Worm (Caenorhabditis elegans) whole organism, young adult: ENCODE results near the gene catp-7.

Experiments used
- F39B2.1 ChIP-seq: fragments of 200-800 bp; sonication (Bioruptor generic); IDR thresholded peaks from 2 replicates; pipeline ENCODE4 v1.3.6; 2022; ENCODE audit warnings: missing genetic modification reagents, missing genetic modification characterization, missing compliant biosample characterization
- F49E8.2 ChIP-seq: sonication (generic microtip); optimal IDR thresholded peaks from 3 replicates; lab custom pipeline; 2017; ENCODE audit warnings: missing genetic modification characterization, mild to moderate bottlenecking, missing compliant biosample characterization, antibody characterized with exemption, moderate library complexity; ENCODE audit not compliant: insufficient read depth
- K12H6.12 ChIP-seq: fragments of 200-800 bp; sonication (Bioruptor generic); optimal IDR thresholded peaks from 2 replicates; lab custom pipeline; 2018; ENCODE audit warnings: mild to moderate bottlenecking, missing genetic modification characterization, missing compliant biosample characterization
- T07F8.4 ChIP-seq: sonication (generic microtip); optimal IDR thresholded peaks from 2 replicates; lab custom pipeline; 2016; ENCODE audit warnings: mild to moderate bottlenecking, missing genetic modification characterization, moderate library complexity, missing compliant biosample characterization
- Y53G8AR.9 ChIP-seq: fragments of 200-800 bp; sonication (Bioruptor generic); conservative IDR thresholded peaks from 2 replicates; pipeline ENCODE4 v1.3.6; 2022; ENCODE audit warnings: missing genetic modification reagents, missing genetic modification characterization, missing compliant biosample characterization
- ama-1 ChIP-seq, 3 experiments: fragments of 150-350 bp in 1 of 3; sonication (generic microtip) in 2 of 3; optimal IDR thresholded peaks; 2 replicates each; lab custom pipeline; 2014 to 2018; ENCODE audit warnings: missing biosample characterization in 2 of 3, missing genetic modification characterization in 2 of 3, missing genetic modification reagents in 2 of 3
- atf-7 ChIP-seq: sonication (generic microtip); optimal IDR thresholded peaks from 2 replicates; lab custom pipeline; 2017; ENCODE audit warnings: mild to moderate bottlenecking, missing genetic modification characterization, missing compliant biosample characterization
- attf-6 ChIP-seq: fragments of 200-800 bp; sonication (Bioruptor generic); IDR thresholded peaks from 2 replicates; pipeline ENCODE4 v1.3.6; 2022; ENCODE audit warnings: missing genetic modification reagents, missing genetic modification characterization, missing compliant biosample characterization
- cebp-1 ChIP-seq, 2 experiments: fragments of 200-800 bp in 1 of 2; sonication (Bioruptor generic) in 1 of 2; sonication (generic microtip) in 1 of 2; IDR thresholded peaks in 1 of 2; optimal IDR thresholded peaks in 1 of 2; 2 replicates each; pipeline versions ENCODE4 v1.3.6 to Lab custom; 2017 to 2022; ENCODE audit warnings: missing compliant biosample characterization in 2 of 2, missing genetic modification characterization in 2 of 2, mild to moderate bottlenecking in 1 of 2, missing genetic modification reagents in 1 of 2, moderate library complexity in 1 of 2
- ceh-27 ChIP-seq: fragments of 200-800 bp; sonication (Bioruptor generic); optimal IDR thresholded peaks from 2 replicates; lab custom pipeline; 2018; ENCODE audit warnings: mild to moderate bottlenecking, missing genetic modification characterization, moderate library complexity, missing compliant biosample characterization
- ceh-40 ChIP-seq: fragments of 200-800 bp; sonication (Bioruptor generic); IDR thresholded peaks from 2 replicates; pipeline ENCODE4 v1.3.6; 2022; ENCODE audit warnings: missing genetic modification characterization, missing compliant biosample characterization
- dox-1 ChIP-seq: fragments of 200-800 bp; sonication (Bioruptor generic); IDR thresholded peaks from 2 replicates; pipeline ENCODE4 v1.3.6; 2022; ENCODE audit warnings: missing genetic modification reagents, missing genetic modification characterization, missing compliant biosample characterization
- dpff-1 ChIP-seq: sonication (generic microtip); optimal IDR thresholded peaks from 2 replicates; lab custom pipeline; 2017; ENCODE audit warnings: mild to moderate bottlenecking, missing genetic modification characterization, missing compliant biosample characterization
- dpl-1 ChIP-seq: fragments of 150-350 bp; optimal IDR thresholded peaks from 2 replicates; lab custom pipeline; 2014; ENCODE audit warnings: missing biosample characterization, missing genetic modification reagents, missing genetic modification characterization
- egrh-3 ChIP-seq: fragments of 200-800 bp; sonication (Bioruptor generic); IDR thresholded peaks from 2 replicates; pipeline ENCODE4 v1.3.6; 2022; ENCODE audit warnings: missing genetic modification reagents, missing genetic modification characterization, missing compliant biosample characterization
- ekl-4 ChIP-seq: fragments of 200-800 bp; sonication (Bioruptor generic); IDR thresholded peaks from 2 replicates; pipeline ENCODE4 v1.3.6; 2022; ENCODE audit warnings: missing genetic modification reagents, missing genetic modification characterization, missing compliant biosample characterization
- lag-1 ChIP-seq: fragments of 200-800 bp; sonication (Bioruptor generic); IDR thresholded peaks from 2 replicates; pipeline ENCODE4 v1.3.6; 2022; ENCODE audit warnings: missing genetic modification reagents, missing genetic modification characterization, missing compliant biosample characterization
- let-526 ChIP-seq: fragments of 200-800 bp; sonication (Bioruptor generic); IDR thresholded peaks from 2 replicates; pipeline ENCODE4 v1.3.6; 2022; ENCODE audit warnings: missing genetic modification reagents, missing genetic modification characterization, missing compliant biosample characterization
- lir-1 ChIP-seq: fragments of 200-800 bp; sonication (Bioruptor generic); conservative IDR thresholded peaks from 2 replicates; pipeline ENCODE4 v1.3.6; 2022; ENCODE audit warnings: missing genetic modification reagents, missing genetic modification characterization, missing compliant biosample characterization
- lsy-27 ChIP-seq: sonication (generic microtip); optimal IDR thresholded peaks from 2 replicates; lab custom pipeline; 2017; ENCODE audit warnings: missing genetic modification characterization, mild to moderate bottlenecking, missing compliant biosample characterization, antibody characterized with exemption, missing genotype, borderline replicate concordance; ENCODE audit not compliant: insufficient read depth
- mel-28 ChIP-seq: sonication (generic microtip); optimal IDR thresholded peaks from 2 replicates; lab custom pipeline; 2016; ENCODE audit warnings: borderline replicate concordance, mild to moderate bottlenecking, missing genetic modification characterization, missing compliant biosample characterization
- mes-4 ChIP-seq: sonication (generic microtip); optimal IDR thresholded peaks from 2 replicates; lab custom pipeline; 2016; ENCODE audit warnings: missing genotype, missing genetic modification characterization, missing compliant biosample characterization
- mxl-1 ChIP-seq: sonication (generic microtip); optimal IDR thresholded peaks from 2 replicates; lab custom pipeline; 2016; ENCODE audit warnings: missing genetic modification characterization, missing compliant biosample characterization
- nfyb-1 ChIP-seq: fragments of 200-800 bp; sonication (Bioruptor generic); IDR thresholded peaks from 2 replicates; pipeline ENCODE4 v1.3.6; 2022; ENCODE audit warnings: missing genetic modification reagents, missing genetic modification characterization, missing compliant biosample characterization
- nhr-179 ChIP-seq: sonication (generic microtip); optimal IDR thresholded peaks from 2 replicates; lab custom pipeline; 2016; ENCODE audit warnings: mild to moderate bottlenecking, missing genetic modification characterization, missing compliant biosample characterization
- nhr-80 ChIP-seq: sonication (generic microtip); optimal IDR thresholded peaks from 2 replicates; lab custom pipeline; 2016; ENCODE audit warnings: missing genetic modification characterization, missing compliant biosample characterization
- pbrm-1 ChIP-seq: fragments of 200-800 bp; sonication (Bioruptor generic); IDR thresholded peaks from 2 replicates; pipeline ENCODE4 v1.3.6; 2022; ENCODE audit warnings: missing genetic modification reagents, missing genetic modification characterization, missing compliant biosample characterization
- pha-4 ChIP-seq: fragments of 150-350 bp; sonication (generic microtip); optimal IDR thresholded peaks from 2 replicates; lab custom pipeline; 2014; ENCODE audit warnings: missing biosample characterization, missing genetic modification reagents, missing genetic modification characterization
- rec-8 ChIP-seq, 2 experiments: sonication (generic microtip); optimal IDR thresholded peaks; 2 replicates each; lab custom pipeline; 2016; ENCODE audit warnings: mild to moderate bottlenecking in 2 of 2, missing genetic modification characterization in 2 of 2, missing genetic modification reagents in 2 of 2, missing genotype in 2 of 2, missing biosample characterization in 1 of 2, missing compliant biosample characterization in 1 of 2, moderate library complexity in 1 of 2
- zfh-2 ChIP-seq: fragments of 200-800 bp; sonication (Bioruptor generic); conservative IDR thresholded peaks from 2 replicates; pipeline ENCODE4 v1.3.6; 2022; ENCODE audit warnings: missing genetic modification reagents, missing genetic modification characterization, missing compliant biosample characterization
- ztf-26 ChIP-seq: sonication (generic microtip); optimal IDR thresholded peaks from 2 replicates; lab custom pipeline; 2017; ENCODE audit warnings: missing genetic modification characterization, missing compliant biosample characterization
- ztf-28 ChIP-seq: fragments of 200-800 bp; sonication (Bioruptor generic); IDR thresholded peaks from 2 replicates; pipeline ENCODE4 v1.3.6; 2022; ENCODE audit warnings: missing genetic modification reagents, missing genetic modification characterization, missing compliant biosample characterization
- ztf-6 ChIP-seq: fragments of 200-800 bp; sonication (Bioruptor generic); IDR thresholded peaks from 2 replicates; pipeline ENCODE4 v1.3.6; 2022; ENCODE audit warnings: missing genetic modification reagents, missing genetic modification characterization, missing compliant biosample characterization

Gene catp-7

DNA sequence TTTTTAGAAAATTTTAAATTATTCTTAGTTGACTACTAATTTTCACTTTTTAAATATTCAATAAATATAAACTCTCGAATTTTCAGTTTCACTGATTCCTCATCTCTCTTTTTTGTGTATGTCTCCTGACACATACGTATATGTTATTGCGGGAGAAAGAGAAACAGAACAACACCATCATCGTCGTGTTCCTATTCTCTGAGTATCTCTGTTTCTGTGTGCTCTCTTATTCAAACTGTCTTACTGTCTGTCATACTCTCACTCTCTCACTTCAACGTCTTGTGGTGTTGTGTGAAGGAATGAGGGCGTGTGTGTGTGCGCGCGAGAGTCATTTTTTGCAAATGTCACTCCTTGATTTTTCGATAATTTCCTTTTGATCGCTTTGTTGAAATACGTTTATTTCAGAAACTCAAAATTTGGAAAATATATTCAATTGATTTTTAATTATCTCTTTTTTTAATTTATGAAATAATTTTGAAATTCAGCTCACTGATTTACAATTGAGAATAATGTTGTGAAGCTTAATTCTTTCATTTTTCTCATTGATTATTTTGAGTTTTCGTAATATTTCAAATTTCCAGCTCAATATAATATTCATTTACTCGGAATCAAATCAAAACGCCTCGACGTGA, 34.4 kb downstream of the catp-7 start, which contains the start of gene lin-49 (continued):
- TF ChIP-seq K12H6.12 (tag; lab: Kevin White, UChicago) (peak; percentile 56), egrh-3 (GFP tag; lab: Robert Waterston, UW) (no peak), let-526 (GFP tag; lab: Robert Waterston, UW) (no peak), mxl-1 (tag; lab: Kevin White, UChicago) (no peak), F39B2.1 (GFP tag; lab: Robert Waterston, UW) (no peak), ztf-6 (no peak), ztf-26 (peak; percentile 38), Y53G8AR.9 (GFP tag; lab: Robert Waterston, UW) (no peak), cebp-1 (GFP tag; IDR thresholded peaks at IDR 0.05; lab: Robert Waterston, UW) (no peak), cebp-1 (tag; optimal IDR thresholded peaks at IDR 0.05; lab: Kevin White, UChicago) (peak; percentile 60), lag-1 (GFP tag; lab: Robert Waterston, UW) (no peak), ceh-27 (GFP tag; lab: Kevin White, UChicago) (peak; percentile 66), dpl-1 (GFP tag; lab: Kevin White, UChicago) (no peak), ama-1 (optimal IDR thresholded peaks at IDR 0.05; lab: Kevin White, UChicago) (no peak), ama-1 (GFP tag; optimal IDR thresholded peaks at IDR 0.05; lab: Kevin White, UChicago) (no peak), ceh-40 (no peak), dox-1 (peak; percentile 60; the same call in 1 of the 2 replicates), attf-6 (no peak), lir-1 (GFP tag; lab: Robert Waterston, UW) (no peak), atf-7 (tag; lab: Kevin White, UChicago) (no peak), T07F8.4 (tag; lab: Kevin White, UChicago) (no peak), nhr-80 (tag; lab: Kevin White, UChicago) (peak; percentile 75), F49E8.2 (tag; lab: Kevin White, UChicago) (no peak), ztf-28 (GFP tag; lab: Robert Waterston, UW) (no peak), nhr-179 (tag; lab: Kevin White, UChicago) (no peak), nfyb-1 (GFP tag; lab: Robert Waterston, UW) (0 out of 2 replicates have a peak, but pooled peaks have one; percentile 53), dpff-1 (tag; lab: Kevin White, UChicago) (no peak), mel-28 (no peak), zfh-2 (GFP tag; lab: Robert Waterston, UW) (no peak), pha-4 (no peak), lsy-27 (tag; lab: Kevin White, UChicago) (no peak), mes-4 (tag; lab: Kevin White, UChicago) (no peak)

ce11 chrIV:8625730-8626129, 39.9 kb downstream of the catp-7 start:
- no peak for TF ChIP-seq rec-8 (tag; optimal IDR thresholded peaks at IDR 0.05; lab: Kevin White, UChicago)
- TF ChIP-seq, all 124 proteins: peak for 0

DNA sequence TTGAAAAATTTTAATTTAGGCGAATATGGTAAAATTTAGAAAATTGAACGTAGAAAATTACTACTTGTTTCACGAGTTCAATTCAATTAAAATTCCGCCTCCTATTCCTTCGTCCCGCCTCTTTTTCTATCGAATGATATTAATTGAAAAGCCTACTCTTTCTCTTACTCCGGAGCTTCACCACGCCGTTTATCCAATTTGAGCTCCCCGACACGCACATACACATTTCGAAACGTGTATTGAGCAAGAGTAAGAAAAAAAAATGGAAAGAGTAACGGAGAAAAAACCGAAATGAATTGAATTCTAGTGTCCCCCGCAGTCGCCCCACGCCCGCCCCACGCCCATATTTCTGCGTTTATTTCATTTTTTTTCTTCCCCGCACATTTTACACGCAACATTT, 40.5 kb downstream of the catp-7 start:
- no peak for TF ChIP-seq cebp-1 (GFP tag; IDR thresholded peaks at IDR 0.05; lab: Robert Waterston, UW)
- TF ChIP-seq cebp-1 (tag; optimal IDR thresholded peaks at IDR 0.05; lab: Kevin White, UChicago): peak; percentile 18
- TF ChIP-seq pbrm-1 (GFP tag; lab: Robert Waterston, UW): 0 out of 2 replicates have a peak, but pooled peaks have one; percentile 52
- TF ChIP-seq dpl-1 (GFP tag; lab: Kevin White, UChicago): no peak
- TF ChIP-seq let-526 (GFP tag; lab: Robert Waterston, UW): 0 out of 2 replicates have a peak, but pooled peaks have one; percentile 7
- TF ChIP-seq ekl-4: 0 out of 2 replicates have a peak, but pooled peaks have one; percentile 25
- no peak for TF ChIP-seq ama-1 (optimal IDR thresholded peaks at IDR 0.05; lab: Kevin White, UChicago)
- no peak for TF ChIP-seq ama-1 (GFP tag; optimal IDR thresholded peaks at IDR 0.05; lab: Kevin White, UChicago)
